Fruit fly (Drosophila melanogaster) whole organism, prepupa: ENCODE results near the gene ATPsynbetaL.

ENCODE experiments used
- CG10631 ChIP-seq: fragments of 200-800 bp; sonication (Bioruptor generic); optimal IDR thresholded peaks from 2 replicates; lab custom pipeline; 2016; ENCODE audit warnings: missing biosample characterization, missing genetic modification characterization
- CG10669 ChIP-seq: fragments of 200-800 bp; sonication (Bioruptor generic); optimal IDR thresholded peaks from 3 replicates; lab custom pipeline; 2018; ENCODE audit warnings: missing biosample characterization, mild to moderate bottlenecking, missing genetic modification characterization, moderate library complexity
- CG11294 ChIP-seq: fragments of 200-800 bp; sonication (Bioruptor generic); IDR thresholded peaks from 2 replicates; pipeline ENCODE4 v1.3.6; 2022; ENCODE audit warnings: missing biosample characterization, missing genetic modification characterization
- CG11762 ChIP-seq: fragments of 200-800 bp; sonication (Bioruptor generic); optimal IDR thresholded peaks from 3 replicates; lab custom pipeline; 2016; ENCODE audit warnings: missing biosample characterization, missing genetic modification characterization; ENCODE audit not compliant: insufficient read depth
- CG11902 ChIP-seq: fragments of 200-800 bp; sonication (Bioruptor generic); optimal IDR thresholded peaks from 3 replicates; lab custom pipeline; 2016; ENCODE audit warnings: missing biosample characterization, missing genetic modification characterization
- CG15336 ChIP-seq: fragments of 200-800 bp; sonication (Bioruptor generic); IDR thresholded peaks from 2 replicates; pipeline ENCODE4 v1.3.6; 2022; ENCODE audit warnings: missing biosample characterization, missing genetic modification characterization
- CG1621 ChIP-seq: fragments of 200-800 bp; sonication (Bioruptor generic); optimal IDR thresholded peaks from 3 replicates; lab custom pipeline; 2018; ENCODE audit warnings: missing biosample characterization, mild to moderate bottlenecking, missing genetic modification characterization
- CG3032 ChIP-seq: fragments of 200-800 bp; optimal IDR thresholded peaks from 2 replicates; lab custom pipeline; 2019; ENCODE audit warnings: missing biosample characterization, mild to moderate bottlenecking, missing genetic modification characterization, moderate library complexity
- CG31627 ChIP-seq: fragments of 200-800 bp; sonication (Bioruptor generic); optimal IDR thresholded peaks from 3 replicates; lab custom pipeline; 2016; ENCODE audit warnings: missing biosample characterization, missing genetic modification characterization
- CG34406 ChIP-seq: fragments of 200-800 bp; sonication (Bioruptor generic); optimal IDR thresholded peaks from 3 replicates; lab custom pipeline; 2016; ENCODE audit warnings: missing biosample characterization, missing genetic modification characterization
- CG3919 ChIP-seq: fragments of 200-800 bp; sonication (Bioruptor generic); optimal IDR thresholded peaks from 3 replicates; lab custom pipeline; 2016; ENCODE audit warnings: missing biosample characterization, missing genetic modification characterization
- CG6163 ChIP-seq: fragments of 200-800 bp; sonication (Bioruptor generic); IDR thresholded peaks from 3 replicates; pipeline ENCODE4 v1.3.6; 2022; ENCODE audit warnings: missing biosample characterization, missing genetic modification characterization
- CG6276 ChIP-seq: fragments of 200-800 bp; sonication (Bioruptor generic); optimal IDR thresholded peaks from 2 replicates; lab custom pipeline; 2017; ENCODE audit warnings: missing biosample characterization, mild to moderate bottlenecking, missing genetic modification characterization
- CG6792 ChIP-seq: fragments of 200-800 bp; sonication (Bioruptor generic); optimal IDR thresholded peaks from 3 replicates; lab custom pipeline; 2016; ENCODE audit warnings: missing biosample characterization, missing genetic modification characterization
- CG6854 ChIP-seq: fragments of 200-800 bp; sonication (Bioruptor generic); optimal IDR thresholded peaks from 2 replicates; lab custom pipeline; 2017; ENCODE audit warnings: missing biosample characterization, mild to moderate bottlenecking, missing genetic modification characterization
- CG8119 ChIP-seq: fragments of 200-800 bp; sonication (Bioruptor generic); IDR thresholded peaks from 3 replicates; pipeline ENCODE4 v1.3.6; 2022; ENCODE audit warnings: missing biosample characterization, missing genetic modification characterization
- CG8319 ChIP-seq: fragments of 200-800 bp; sonication (Bioruptor generic); optimal IDR thresholded peaks from 3 replicates; lab custom pipeline; 2016; ENCODE audit warnings: missing biosample characterization, missing genetic modification characterization
- CG8632 ChIP-seq: fragments of 200-800 bp; sonication (Bioruptor generic); optimal IDR thresholded peaks from 3 replicates; lab custom pipeline; 2016; ENCODE audit warnings: missing biosample characterization, missing genetic modification characterization
- Eip93F ChIP-seq: fragments of 200-800 bp; sonication (Bioruptor generic); optimal IDR thresholded peaks from 2 replicates; lab custom pipeline; 2016; ENCODE audit warnings: missing biosample characterization, mild to moderate bottlenecking, missing genetic modification characterization
- Ets96B ChIP-seq: fragments of 200-800 bp; optimal IDR thresholded peaks from 2 replicates; lab custom pipeline; 2019; ENCODE audit warnings: missing biosample characterization, mild to moderate bottlenecking, missing genetic modification characterization, moderate library complexity
- Gug ChIP-seq: fragments of 200-800 bp; sonication (Bioruptor generic); IDR thresholded peaks from 2 replicates; pipeline ENCODE4 v1.3.6; 2022; ENCODE audit warnings: missing biosample characterization, missing genetic modification characterization
- Hr4 ChIP-seq: fragments of 200-800 bp; sonication (Bioruptor generic); optimal IDR thresholded peaks from 3 replicates; lab custom pipeline; 2016; ENCODE audit warnings: missing biosample characterization, missing genetic modification characterization
- OdsH ChIP-seq: fragments of 200-800 bp; sonication (Bioruptor generic); optimal IDR thresholded peaks from 3 replicates; lab custom pipeline; 2016; ENCODE audit warnings: missing biosample characterization, missing genetic modification characterization
- Sox14 ChIP-seq: fragments of 200-800 bp; sonication (Bioruptor generic); optimal IDR thresholded peaks from 3 replicates; lab custom pipeline; 2016; ENCODE audit warnings: missing biosample characterization, missing genetic modification characterization
- acj6 ChIP-seq: fragments of 200-800 bp; sonication (Bioruptor generic); optimal IDR thresholded peaks from 3 replicates; lab custom pipeline; 2016; ENCODE audit warnings: missing biosample characterization, missing genetic modification characterization
- cyc ChIP-seq: fragments of 200-800 bp; sonication (Bioruptor generic); optimal IDR thresholded peaks from 3 replicates; lab custom pipeline; 2016; ENCODE audit warnings: missing biosample characterization, missing genetic modification characterization
- dac ChIP-seq: fragments of 200-800 bp; sonication (Bioruptor generic); optimal IDR thresholded peaks from 2 replicates; lab custom pipeline; 2017; ENCODE audit warnings: missing biosample characterization, mild to moderate bottlenecking, missing genetic modification characterization
- dsx ChIP-seq: fragments of 200-800 bp; optimal IDR thresholded peaks from 3 replicates; lab custom pipeline; 2019; ENCODE audit warnings: missing biosample characterization, mild to moderate bottlenecking, missing genetic modification characterization, moderate library complexity; ENCODE audit not compliant: poor library complexity, severe bottlenecking
- esn ChIP-seq: fragments of 200-800 bp; sonication (Bioruptor generic); optimal IDR thresholded peaks from 2 replicates; lab custom pipeline; 2016; ENCODE audit warnings: missing biosample characterization, mild to moderate bottlenecking, missing genetic modification characterization, moderate library complexity
- fd85E ChIP-seq: fragments of 200-800 bp; sonication (Bioruptor generic); optimal IDR thresholded peaks from 3 replicates; lab custom pipeline; 2016; ENCODE audit warnings: missing biosample characterization, missing genetic modification characterization
- fkh ChIP-seq: fragments of 200-800 bp; sonication (Bioruptor generic); optimal IDR thresholded peaks from 3 replicates; lab custom pipeline; 2017; ENCODE audit warnings: missing biosample characterization, mild to moderate bottlenecking, missing genetic modification characterization, moderate library complexity
- lz ChIP-seq: fragments of 200-800 bp; sonication (Bioruptor generic); optimal IDR thresholded peaks from 3 replicates; lab custom pipeline; 2016; ENCODE audit warnings: missing biosample characterization, missing genetic modification characterization
- salr ChIP-seq, 2 experiments: fragments of 200-800 bp; sonication (Bioruptor generic); optimal IDR thresholded peaks; 3 replicates each; lab custom pipeline; 2016 to 2018; ENCODE audit warnings: missing biosample characterization in 2 of 2, missing genetic modification characterization in 2 of 2, mild to moderate bottlenecking in 1 of 2
- ss ChIP-seq, 2 experiments: fragments of 200-800 bp; sonication (Bioruptor generic); optimal IDR thresholded peaks; 2 replicates in 1 of 2; 3 replicates in 1 of 2; lab custom pipeline; 2017 to 2018; ENCODE audit warnings: mild to moderate bottlenecking in 2 of 2, missing biosample characterization in 2 of 2, missing genetic modification characterization in 2 of 2, moderate library complexity in 1 of 2
- svp ChIP-seq: fragments of 200-800 bp; sonication (Bioruptor generic); peaks from one replicate; lab custom pipeline; 2016; ENCODE audit warnings: missing biosample characterization, missing genetic modification characterization
- topi ChIP-seq: fragments of 200-800 bp; sonication (Bioruptor generic); optimal IDR thresholded peaks from 3 replicates; lab custom pipeline; 2016; ENCODE audit warnings: missing biosample characterization, missing genetic modification characterization

Gene ATPsynbetaL

dm6 chr3L:16131264-16132066 is 33.8 kb downstream of the ATPsynbetaL start, which contains the start of the genes Trs20 and elg1:
Trs20 (minus strand) TSS chr3L:16131632.
elg1 (plus strand) TSS chr3L:16132028.
- no peak for TF ChIP-seq fd85E (GFP tag; lab: Kevin White, UChicago)
- TF ChIP-seq CG6163 (GFP tag; lab: Robert Waterston, UW) = no peak
- peak; percentile 47 for TF ChIP-seq Ets96B (tag; lab: Kevin White, UChicago)
- TF ChIP-seq CG8119 (GFP tag; lab: Robert Waterston, UW) = no peak
- TF ChIP-seq CG6792 (GFP tag; lab: Kevin White, UChicago) = peak; percentile 41
- peak; percentile 23; the same call in 1 of the 2 replicates for TF ChIP-seq Gug
- no peak for TF ChIP-seq dac (GFP tag; lab: Kevin White, UChicago)
- TF ChIP-seq fkh (GFP tag; lab: Kevin White, UChicago) = no peak
- TF ChIP-seq dsx (GFP tag; lab: Kevin White, UChicago) = peak; percentile 88
- peak; percentile 20 for TF ChIP-seq CG11762 (GFP tag; lab: Kevin White, UChicago)
- peak; percentile 61 for TF ChIP-seq OdsH
- peak in 1 of 2 experiments; percentile 62 for TF ChIP-seq ss (GFP tag; optimal IDR thresholded peaks at IDR 0.05; lab: Kevin White, UChicago)
- TF ChIP-seq CG31627 = peak; percentile 13
- peak; percentile 18 for TF ChIP-seq CG10631
- TF ChIP-seq svp (GFP tag; lab: Kevin White, UChicago) = no peak
- TF ChIP-seq CG11294 = no peak
- TF ChIP-seq CG8632 (GFP tag; lab: Kevin White, UChicago) = peak; percentile 34
- TF ChIP-seq CG34406 (GFP tag; lab: Kevin White, UChicago) = peak; percentile 56
- TF ChIP-seq CG3032 (tag; lab: Kevin White, UChicago) = peak; percentile 64
- TF ChIP-seq Sox14 (GFP tag; lab: Kevin White, UChicago) = peak; percentile 30
- peak; percentile 37 for TF ChIP-seq CG8319 (GFP tag; lab: Kevin White, UChicago)
- no peak for TF ChIP-seq CG6276
- TF ChIP-seq acj6 = peak; percentile 52
- TF ChIP-seq cyc (GFP tag; lab: Kevin White, UChicago) = peak; percentile 11
- no peak for TF ChIP-seq salr (GFP tag; optimal IDR thresholded peaks at IDR 0.05; lab: Kevin White, UChicago)
- TF ChIP-seq esn = peak; percentile 58
- no peak for TF ChIP-seq CG10669 (GFP tag; lab: Kevin White, UChicago)
- peak; percentile 38 for TF ChIP-seq lz (GFP tag; lab: Kevin White, UChicago)
- TF ChIP-seq CG1621 (tag; lab: Kevin White, UChicago) = no peak
- peak; percentile 31 for TF ChIP-seq CG6854 (GFP tag; lab: Kevin White, UChicago)
- peak; percentile 19 for TF ChIP-seq topi (GFP tag; lab: Kevin White, UChicago)

dm6 chr3L:16132067-16132418 is 34.4 kb downstream of the ATPsynbetaL start:
- TF ChIP-seq CG10669 (GFP tag; lab: Kevin White, UChicago) (no peak), OdsH (no peak), CG11902 (no peak), topi (GFP tag; lab: Kevin White, UChicago) (no peak), Eip93F (GFP tag; lab: Kevin White, UChicago) (no peak)

- TF ChIP-seq esn (no peak), CG6276 (no peak), Hr4 (GFP tag; lab: Kevin White, UChicago) (no peak), CG3919 (no peak), CG15336 (GFP tag; lab: Robert Waterston, UW) (no peak), ss (GFP tag; optimal IDR thresholded peaks at IDR 0.05; lab: Kevin White, UChicago) (no peak), Sox14 (GFP tag; lab: Kevin White, UChicago) (no peak), CG1621 (tag; lab: Kevin White, UChicago) (no peak)
These were observed 39.4 kb downstream of the ATPsynbetaL start for dm6 chr3L:16136819-16137553.
